Fruit fly (Drosophila melanogaster) whole organism, embryonic: ENCODE data around the gene CG7519.

Experiments used
- Abd-B ChIP-seq: fragments of 200-800 bp; sonication (Bioruptor generic); optimal IDR thresholded peaks from 2 replicates; lab custom pipeline; 2018; ENCODE audit warnings: missing biosample characterization, mild to moderate bottlenecking, missing genetic modification characterization, moderate library complexity
- Asciz ChIP-seq: fragments of 200-800 bp; sonication (Bioruptor generic); optimal IDR thresholded peaks from 2 replicates; lab custom pipeline; 2017; ENCODE audit warnings: missing biosample characterization, mild to moderate bottlenecking, missing genetic modification characterization, missing genetic modification reagents
- C15 ChIP-seq: fragments of 200-800 bp; sonication (Bioruptor generic); IDR thresholded peaks from 3 replicates; pipeline ENCODE4 v1.3.6; 2022; ENCODE audit warnings: missing biosample characterization, missing genetic modification characterization
- CG10654 ChIP-seq: fragments of 200-800 bp; sonication (Bioruptor generic); optimal IDR thresholded peaks from 2 replicates; lab custom pipeline; 2016; ENCODE audit warnings: missing biosample characterization, missing genetic modification characterization
- CG12071 ChIP-seq: fragments of 200-800 bp; sonication (Bioruptor generic); optimal IDR thresholded peaks from 3 replicates; lab custom pipeline; 2018; ENCODE audit warnings: missing biosample characterization, mild to moderate bottlenecking, missing genetic modification characterization
- CG12155 ChIP-seq: fragments of 200-800 bp; sonication (Bioruptor generic); optimal IDR thresholded peaks from 3 replicates; lab custom pipeline; 2016; ENCODE audit warnings: missing biosample characterization, missing genetic modification characterization
- CG1233 ChIP-seq: fragments of 200-800 bp; sonication (Bioruptor generic); optimal IDR thresholded peaks from 4 replicates; lab custom pipeline; 2018; ENCODE audit warnings: missing biosample characterization, mild to moderate bottlenecking, missing genetic modification characterization
- CG13287 ChIP-seq: fragments of 200-800 bp; sonication (Bioruptor generic); IDR thresholded peaks from 2 replicates; pipeline ENCODE4 v1.3.6; 2022; ENCODE audit warnings: missing biosample characterization, missing genetic modification characterization; ENCODE audit not compliant: partially characterized antibody
- CG13775 ChIP-seq: fragments of 200-800 bp; sonication (Bioruptor generic); optimal IDR thresholded peaks from 3 replicates; lab custom pipeline; 2017; ENCODE audit warnings: missing biosample characterization, mild to moderate bottlenecking, missing genetic modification characterization
- CG14667 ChIP-seq: fragments of 200-800 bp; sonication (Bioruptor generic); IDR thresholded peaks from 2 replicates; pipeline ENCODE4 v1.3.6; 2022; ENCODE audit warnings: missing biosample characterization, missing genetic modification characterization
- CG1603 ChIP-seq: fragments of 200-800 bp; sonication (Bioruptor generic); optimal IDR thresholded peaks from 2 replicates; lab custom pipeline; 2019; ENCODE audit warnings: missing biosample characterization, mild to moderate bottlenecking, missing genetic modification characterization, moderate library complexity
- CG17361 ChIP-seq: fragments of 200-800 bp; sonication (Bioruptor generic); IDR thresholded peaks from 3 replicates; pipeline ENCODE4 v1.3.6; 2022; ENCODE audit warnings: missing biosample characterization, missing genetic modification characterization
- CG1832 ChIP-seq: fragments of 200-800 bp; sonication (Bioruptor generic); optimal IDR thresholded peaks from 2 replicates; lab custom pipeline; 2017; ENCODE audit warnings: missing biosample characterization, mild to moderate bottlenecking, missing genetic modification characterization, inconsistent platforms
- CG2120 ChIP-seq: fragments of 200-800 bp; sonication (Bioruptor generic); optimal IDR thresholded peaks from 3 replicates; lab custom pipeline; 2016; ENCODE audit warnings: missing biosample characterization, missing genetic modification characterization
- CG32532 ChIP-seq: fragments of 200-800 bp; sonication (Bioruptor generic); IDR thresholded peaks from 2 replicates; pipeline ENCODE4 v1.3.6; 2022; ENCODE audit warnings: missing biosample characterization, missing genetic modification characterization
- CG34224 ChIP-seq: fragments of 200-800 bp; sonication (Bioruptor generic); IDR thresholded peaks from 3 replicates; pipeline ENCODE4 v1.3.6; 2022; ENCODE audit warnings: missing biosample characterization, missing genetic modification characterization; ENCODE audit not compliant: partially characterized antibody
- CG34422 ChIP-seq: fragments of 200-800 bp; sonication (Bioruptor generic); IDR thresholded peaks from 3 replicates; pipeline ENCODE4 v1.3.6; 2022; ENCODE audit warnings: missing biosample characterization, missing genetic modification characterization
- CG4424 ChIP-seq: fragments of 200-800 bp; sonication (Bioruptor generic); optimal IDR thresholded peaks from 3 replicates; lab custom pipeline; 2016; ENCODE audit warnings: missing biosample characterization, missing genetic modification characterization
- CG5180 ChIP-seq: fragments of 200-800 bp; sonication (Bioruptor generic); optimal IDR thresholded peaks from 3 replicates; lab custom pipeline; 2017; ENCODE audit warnings: missing biosample characterization, missing genetic modification characterization, mild to moderate bottlenecking, moderate library complexity, missing genetic modification reagents
- CG9609 ChIP-seq: fragments of 200-800 bp; sonication (Bioruptor generic); optimal IDR thresholded peaks from 3 replicates; lab custom pipeline; 2016; ENCODE audit warnings: missing biosample characterization, missing genetic modification characterization
- CG9727 ChIP-seq: fragments of 200-800 bp; sonication (Bioruptor generic); optimal IDR thresholded peaks from 3 replicates; lab custom pipeline; 2017; ENCODE audit warnings: missing biosample characterization, mild to moderate bottlenecking, missing genetic modification characterization
- CHES-1-like ChIP-seq: fragments of 200-800 bp; sonication (Bioruptor generic); optimal IDR thresholded peaks from 2 replicates; lab custom pipeline; 2016; ENCODE audit warnings: missing biosample characterization, missing genetic modification characterization
- D19A ChIP-seq: fragments of 200-800 bp; optimal IDR thresholded peaks from 3 replicates; lab custom pipeline; 2019; ENCODE audit warnings: missing biosample characterization, mild to moderate bottlenecking, missing genetic modification characterization, moderate library complexity
- Dad ChIP-seq: fragments of 200-800 bp; sonication (Bioruptor generic); optimal IDR thresholded peaks from 3 replicates; lab custom pipeline; 2016; ENCODE audit warnings: missing biosample characterization, missing genetic modification characterization
- Drgx ChIP-seq: fragments of 200-800 bp; sonication (Bioruptor generic); IDR thresholded peaks from 2 replicates; pipeline ENCODE4 v1.3.6; 2022; ENCODE audit warnings: missing biosample characterization, missing genetic modification characterization
- Ets97D ChIP-seq: fragments of 200-800 bp; sonication (Bioruptor generic); optimal IDR thresholded peaks from 3 replicates; lab custom pipeline; 2016; ENCODE audit warnings: missing biosample characterization, missing genetic modification characterization
- Med ChIP-seq: fragments of 200-800 bp; sonication (Bioruptor generic); peaks from one replicate; lab custom pipeline; 2016; ENCODE audit warnings: missing biosample characterization, missing genetic modification characterization, mild to moderate bottlenecking, inconsistent platforms, moderate library complexity
- Oaz ChIP-seq: fragments of 200-800 bp; sonication (Bioruptor generic); IDR thresholded peaks from 2 replicates; pipeline ENCODE4 v1.3.6; 2022; ENCODE audit warnings: missing biosample characterization, missing genetic modification characterization
- YL-1 ChIP-seq: fragments of 200-800 bp; sonication (Bioruptor generic); optimal IDR thresholded peaks from 3 replicates; lab custom pipeline; 2017; ENCODE audit warnings: missing biosample characterization, mild to moderate bottlenecking, missing genetic modification characterization
- br ChIP-seq: fragments of >200 bp; optimal IDR thresholded peaks from 2 replicates; lab custom pipeline; 2017
- cad ChIP-seq: fragments of >200 bp; optimal IDR thresholded peaks from 2 replicates; lab custom pipeline; 2017; ENCODE audit warnings: missing biosample characterization, missing genetic modification characterization
- caup ChIP-seq: fragments of 200-800 bp; sonication (Bioruptor generic); optimal IDR thresholded peaks from 3 replicates; lab custom pipeline; 2017; ENCODE audit warnings: missing biosample characterization, mild to moderate bottlenecking, missing genetic modification characterization, moderate library complexity; ENCODE audit not compliant: severe bottlenecking
- cwo ChIP-seq: fragments of 200-800 bp; sonication (Bioruptor generic); optimal IDR thresholded peaks from 3 replicates; lab custom pipeline; 2017; ENCODE audit warnings: missing biosample characterization, missing genetic modification characterization, mild to moderate bottlenecking, moderate library complexity, missing genetic modification reagents
- dan ChIP-seq: fragments of 200-800 bp; sonication (Bioruptor generic); IDR thresholded peaks from 2 replicates; pipeline ENCODE4 v1.3.6; 2022; ENCODE audit warnings: missing biosample characterization, missing genetic modification characterization
- dm ChIP-seq: fragments of 200-800 bp; sonication (Bioruptor generic); optimal IDR thresholded peaks from 3 replicates; lab custom pipeline; 2016; ENCODE audit warnings: missing biosample characterization, missing genetic modification characterization
- exex ChIP-seq: fragments of 200-800 bp; sonication (Bioruptor generic); optimal IDR thresholded peaks from 4 replicates; lab custom pipeline; 2018; ENCODE audit warnings: missing biosample characterization, mild to moderate bottlenecking, missing genetic modification characterization, moderate library complexity
- fd3F ChIP-seq: fragments of 200-800 bp; sonication (Bioruptor generic); optimal IDR thresholded peaks from 2 replicates; lab custom pipeline; 2018; ENCODE audit warnings: missing biosample characterization, mild to moderate bottlenecking, missing genetic modification characterization, moderate library complexity
- fd64A ChIP-seq: fragments of 200-800 bp; sonication (Bioruptor generic); optimal IDR thresholded peaks from 3 replicates; lab custom pipeline; 2018; ENCODE audit warnings: missing biosample characterization, mild to moderate bottlenecking, missing genetic modification characterization
- gcm ChIP-seq: fragments of 200-800 bp; sonication (Bioruptor generic); optimal IDR thresholded peaks from 2 replicates; lab custom pipeline; 2019; ENCODE audit warnings: missing biosample characterization, mild to moderate bottlenecking, missing genetic modification characterization, moderate library complexity
- grau ChIP-seq: fragments of 200-800 bp; optimal IDR thresholded peaks from 3 replicates; lab custom pipeline; 2019; ENCODE audit warnings: missing biosample characterization, mild to moderate bottlenecking, missing genetic modification characterization, moderate library complexity
- h ChIP-seq: fragments of >200 bp; optimal IDR thresholded peaks from 2 replicates; lab custom pipeline; 2017
- kay ChIP-seq: fragments of 200-800 bp; sonication (Bioruptor generic); optimal IDR thresholded peaks from 2 replicates; lab custom pipeline; 2016; ENCODE audit warnings: missing biosample characterization, missing genetic modification characterization
- klu ChIP-seq: fragments of 200-800 bp; sonication (Bioruptor generic); IDR thresholded peaks from 2 replicates; pipeline ENCODE4 v1.3.6; 2022; ENCODE audit warnings: missing biosample characterization, missing genetic modification characterization
- mirr ChIP-seq: fragments of 200-800 bp; sonication (Bioruptor generic); optimal IDR thresholded peaks from 3 replicates; lab custom pipeline; 2018; ENCODE audit warnings: missing biosample characterization, mild to moderate bottlenecking, missing genetic modification characterization
- nau ChIP-seq: fragments of 200-800 bp; sonication (Bioruptor generic); optimal IDR thresholded peaks from 3 replicates; lab custom pipeline; 2017; ENCODE audit warnings: missing biosample characterization, mild to moderate bottlenecking, missing genetic modification characterization, missing genetic modification reagents
- org-1 ChIP-seq: fragments of 200-800 bp; sonication (Bioruptor generic); optimal IDR thresholded peaks from 2 replicates; lab custom pipeline; 2017; ENCODE audit warnings: missing biosample characterization, missing genetic modification characterization
- otp ChIP-seq: fragments of 200-800 bp; sonication (Bioruptor generic); IDR thresholded peaks from 3 replicates; pipeline ENCODE4, ENCODE4 v1.3.6; 2022; ENCODE audit warnings: missing biosample characterization, missing genetic modification characterization
- ro ChIP-seq: fragments of 200-800 bp; sonication (Bioruptor generic); IDR thresholded peaks from 2 replicates; pipeline ENCODE4 v1.3.6; 2022; ENCODE audit warnings: missing biosample characterization, missing genetic modification characterization
- tgo ChIP-seq: fragments of 200-800 bp; sonication (Bioruptor generic); IDR thresholded peaks from 3 replicates; pipeline ENCODE4 v1.3.6; 2022; ENCODE audit warnings: missing biosample characterization, missing genetic modification characterization
- tin ChIP-seq: fragments of 200-800 bp; sonication (Bioruptor generic); optimal IDR thresholded peaks from 3 replicates; lab custom pipeline; 2016; ENCODE audit warnings: missing biosample characterization, missing genetic modification characterization
- unpg ChIP-seq: fragments of 200-800 bp; sonication (Bioruptor generic); optimal IDR thresholded peaks from 3 replicates; lab custom pipeline; 2018; ENCODE audit warnings: missing biosample characterization, mild to moderate bottlenecking, missing genetic modification characterization, moderate library complexity

Gene CG7519

DNA sequence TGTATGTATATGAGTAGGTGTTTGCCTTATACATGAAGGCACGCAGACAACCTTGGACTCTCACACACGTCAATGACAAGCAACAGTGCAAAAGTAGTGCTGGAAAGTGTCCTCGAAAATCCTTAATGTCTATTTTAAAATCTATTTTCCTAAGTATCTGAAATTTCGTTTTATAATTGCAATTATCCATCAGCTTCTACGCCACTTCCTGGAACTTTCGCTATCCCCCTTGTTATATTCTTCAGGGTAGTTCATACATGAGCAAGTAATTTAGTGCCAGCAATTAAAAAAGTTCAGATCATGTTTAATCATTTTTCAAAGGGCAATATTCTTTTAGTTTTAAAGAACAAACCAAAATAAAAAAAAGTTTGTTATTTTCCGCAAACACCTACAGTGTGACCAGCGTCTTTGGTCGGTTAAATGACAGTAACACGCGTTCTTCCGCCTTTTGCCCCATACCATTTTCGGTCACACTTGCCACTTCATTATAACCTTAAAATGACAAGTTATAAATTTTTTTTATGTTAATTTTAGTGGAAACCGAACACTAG is 23.9 kb downstream of the CG7519 start (continued):
- no peak for TF ChIP-seq fd3F (GFP tag; lab: Kevin White, UChicago)
- no peak for TF ChIP-seq tgo (GFP tag; lab: Robert Waterston, UW)
- TF ChIP-seq CG32532 (GFP tag; lab: Robert Waterston, UW): peak; percentile 25; the same call in 1 of the 2 replicates
- no peak for TF ChIP-seq fd64A (GFP tag; lab: Kevin White, UChicago)
- TF ChIP-seq dm (GFP tag; lab: Kevin White, UChicago): peak; percentile 43
- no peak for TF ChIP-seq cad (GFP tag; lab: Kevin White, UChicago)
- TF ChIP-seq kay (GFP tag; lab: Kevin White, UChicago): no peak
- TF ChIP-seq D19A (tag; lab: Kevin White, UChicago): peak; percentile 9
- TF ChIP-seq CG9609 (GFP tag; lab: Kevin White, UChicago): peak; percentile 14
- no peak for TF ChIP-seq Asciz (GFP tag; lab: Kevin White, UChicago)
- peak; percentile 14 for TF ChIP-seq CG1603 (tag; lab: Kevin White, UChicago)
- TF ChIP-seq gcm (GFP tag; lab: Kevin White, UChicago): no peak
- TF ChIP-seq C15 (GFP tag; lab: Robert Waterston, UW): no peak
- no peak for TF ChIP-seq Oaz (GFP tag; lab: Robert Waterston, UW)
- TF ChIP-seq nau: no peak
- TF ChIP-seq CG13287 (GFP tag; lab: Robert Waterston, UW): peak; percentile 34; the same call in 1 of the 2 replicates
- peak; percentile 3 for TF ChIP-seq grau
- TF ChIP-seq Drgx: no peak
- TF ChIP-seq Dad (GFP tag; lab: Kevin White, UChicago): no peak
- no peak for TF ChIP-seq org-1 (GFP tag; lab: Kevin White, UChicago)
- no peak for TF ChIP-seq CG9727 (GFP tag; lab: Kevin White, UChicago)
- no peak for TF ChIP-seq dan (GFP tag; lab: Robert Waterston, UW)
- no peak for TF ChIP-seq CG14667 (GFP tag; lab: Robert Waterston, UW)
- peak; percentile 33 for TF ChIP-seq CG4424
- TF ChIP-seq ro (GFP tag; lab: Robert Waterston, UW): no peak
- TF ChIP-seq CG2120: peak; percentile 58
- no peak for TF ChIP-seq CG12071
- no peak for TF ChIP-seq CG1832 (GFP tag; lab: Kevin White, UChicago)
- no peak for TF ChIP-seq otp (GFP tag; lab: Robert Waterston, UW)
- TF ChIP-seq h (lab: Kevin White, UChicago): no peak
- TF ChIP-seq tin (GFP tag; lab: Kevin White, UChicago): peak; percentile 18
- TF ChIP-seq CG13775: peak; percentile 5
- TF ChIP-seq CG34422 (GFP tag; lab: Robert Waterston, UW): no peak; the same call in 2 of the 3 replicates
- TF ChIP-seq CHES-1-like (GFP tag; lab: Kevin White, UChicago): peak; percentile 38
- TF ChIP-seq mirr (GFP tag; lab: Kevin White, UChicago): no peak
- peak; percentile 5 for TF ChIP-seq caup (GFP tag; lab: Kevin White, UChicago)
- peak; percentile 70 for TF ChIP-seq Ets97D (GFP tag; lab: Kevin White, UChicago)
- no peak for TF ChIP-seq br
- peak; percentile 10; the same call in 1 of the 3 replicates for TF ChIP-seq CG34224 (GFP tag; lab: Robert Waterston, UW)
- TF ChIP-seq CG5180 (GFP tag; lab: Kevin White, UChicago): no peak
- no peak for TF ChIP-seq CG12155 (GFP tag; lab: Kevin White, UChicago)
- no peak for TF ChIP-seq klu
- TF ChIP-seq YL-1 (GFP tag; lab: Kevin White, UChicago): peak; percentile 88
- no peak for TF ChIP-seq CG10654 (GFP tag; lab: Kevin White, UChicago)
- TF ChIP-seq Abd-B: no peak
- peak; percentile 86 for TF ChIP-seq Med (GFP tag; lab: Kevin White, UChicago)
- TF ChIP-seq CG17361 (GFP tag; lab: Robert Waterston, UW): no peak
- TF ChIP-seq unpg (GFP tag; lab: Kevin White, UChicago): peak; percentile 5
- no peak for TF ChIP-seq CG1233 (GFP tag; lab: Kevin White, UChicago)
- no peak for TF ChIP-seq exex (tag; lab: Kevin White, UChicago)
- TF ChIP-seq cwo (GFP tag; lab: Kevin White, UChicago): no peak
